Worm (Caenorhabditis elegans) whole organism, mixed stage, embryonic: Measurements from ENCODE around the gene gst-19.

Source experiments
- M03D4.4 ChIP-seq: sonication (generic microtip); optimal IDR thresholded peaks from 2 replicates; lab custom pipeline; 2017; ENCODE audit warnings: mild to moderate bottlenecking, missing genetic modification characterization, missing compliant biosample characterization
- bed-3 ChIP-seq: fragments of 200-800 bp; sonication (Bioruptor generic); optimal IDR thresholded peaks from 3 replicates; lab custom pipeline; 2018; ENCODE audit warnings: mild to moderate bottlenecking, missing genetic modification characterization, moderate library complexity, missing compliant biosample characterization
- blmp-1 ChIP-seq: fragments of 150-350 bp; optimal IDR thresholded peaks from 2 replicates; lab custom pipeline; 2014; ENCODE audit warnings: missing biosample characterization, missing genetic modification characterization
- ceh-39 ChIP-seq: fragments of 150-350 bp; optimal IDR thresholded peaks from 2 replicates; lab custom pipeline; 2014; ENCODE audit warnings: missing biosample characterization, missing genetic modification characterization
- ceh-43 ChIP-seq: fragments of 200-800 bp; sonication (Bioruptor generic); optimal IDR thresholded peaks from 2 replicates; lab custom pipeline; 2018; ENCODE audit warnings: mild to moderate bottlenecking, missing genetic modification characterization, moderate library complexity, missing compliant biosample characterization
- drap-1 ChIP-seq: fragments of 200-800 bp; sonication (Bioruptor generic); optimal IDR thresholded peaks from 3 replicates; lab custom pipeline; 2018; ENCODE audit warnings: mild to moderate bottlenecking, missing genetic modification characterization, missing compliant biosample characterization
- elt-1 ChIP-seq: sonication (generic microtip); optimal IDR thresholded peaks from 2 replicates; lab custom pipeline; 2017; ENCODE audit warnings: missing genetic modification characterization, mild to moderate bottlenecking, missing compliant biosample characterization, antibody characterized with exemption, moderate library complexity, borderline replicate concordance; ENCODE audit not compliant: insufficient read depth
- elt-3 ChIP-seq: fragments of 150-350 bp; optimal IDR thresholded peaks from 2 replicates; lab custom pipeline; 2014; ENCODE audit warnings: missing biosample characterization, missing genetic modification characterization
- flh-1 ChIP-seq: fragments of 200-800 bp; sonication (Bioruptor generic); optimal IDR thresholded peaks from 2 replicates; lab custom pipeline; 2018; ENCODE audit warnings: mild to moderate bottlenecking, missing genetic modification characterization, moderate library complexity, missing compliant biosample characterization
- ham-2 ChIP-seq: fragments of 200-800 bp; sonication (Bioruptor generic); optimal IDR thresholded peaks from 2 replicates; lab custom pipeline; 2018; ENCODE audit warnings: mild to moderate bottlenecking, missing genetic modification characterization, missing compliant biosample characterization
- hlh-1 ChIP-seq: fragments of 150-350 bp; optimal IDR thresholded peaks from 2 replicates; lab custom pipeline; 2014; ENCODE audit warnings: missing biosample characterization, missing genetic modification reagents, missing genetic modification characterization
- lin-32 ChIP-seq: fragments of 200-800 bp; sonication (Bioruptor generic); optimal IDR thresholded peaks from 2 replicates; lab custom pipeline; 2018; ENCODE audit warnings: mild to moderate bottlenecking, missing genetic modification characterization, missing compliant biosample characterization
- lsy-2 ChIP-seq: fragments of 150-350 bp; optimal IDR thresholded peaks from 2 replicates; lab custom pipeline; 2014; ENCODE audit warnings: missing biosample characterization, missing genetic modification characterization
- mab-5 ChIP-seq: fragments of 150-350 bp; optimal IDR thresholded peaks from 2 replicates; lab custom pipeline; 2014; ENCODE audit warnings: missing biosample characterization, missing genetic modification characterization
- nhr-12 ChIP-seq: fragments of 150-350 bp; optimal IDR thresholded peaks from 2 replicates; lab custom pipeline; 2014; ENCODE audit warnings: missing biosample characterization, missing genetic modification characterization
- nhr-2 ChIP-seq: fragments of 150-350 bp; optimal IDR thresholded peaks from 2 replicates; lab custom pipeline; 2014; ENCODE audit warnings: missing biosample characterization, missing genetic modification characterization
- nhr-237 ChIP-seq: fragments of 150-350 bp; optimal IDR thresholded peaks from 2 replicates; lab custom pipeline; 2014; ENCODE audit warnings: missing biosample characterization, missing genetic modification characterization
- nhr-28 ChIP-seq: fragments of 150-350 bp; optimal IDR thresholded peaks from 2 replicates; lab custom pipeline; 2014; ENCODE audit warnings: missing biosample characterization, missing genetic modification characterization
- nhr-76 ChIP-seq: sonication (generic microtip); optimal IDR thresholded peaks from 2 replicates; lab custom pipeline; 2017; ENCODE audit warnings: missing biosample characterization, missing genetic modification characterization
- pha-4 ChIP-seq: fragments of 150-350 bp; optimal IDR thresholded peaks from 2 replicates; lab custom pipeline; 2018; ENCODE audit warnings: missing biosample characterization, missing genetic modification reagents, missing genetic modification characterization
- sem-2 ChIP-seq: fragments of 200-800 bp; sonication (Bioruptor generic); optimal IDR thresholded peaks from 2 replicates; lab custom pipeline; 2018; ENCODE audit warnings: mild to moderate bottlenecking, missing genetic modification characterization, missing compliant biosample characterization
- sptf-1 ChIP-seq: sonication (generic microtip); optimal IDR thresholded peaks from 2 replicates; lab custom pipeline; 2017; ENCODE audit warnings: mild to moderate bottlenecking, missing genetic modification characterization, moderate library complexity, missing compliant biosample characterization
- tbx-8 ChIP-seq: fragments of 200-800 bp; sonication (Bioruptor generic); optimal IDR thresholded peaks from 2 replicates; lab custom pipeline; 2018; ENCODE audit warnings: mild to moderate bottlenecking, missing genetic modification characterization, moderate library complexity, missing compliant biosample characterization
- unc-120 ChIP-seq: sonication (generic microtip); optimal IDR thresholded peaks from 2 replicates; lab custom pipeline; 2017; ENCODE audit warnings: missing genetic modification characterization, missing compliant biosample characterization; ENCODE audit not compliant: poor library complexity, severe bottlenecking
- unc-62 ChIP-seq: fragments of 150-350 bp; optimal IDR thresholded peaks from 2 replicates; lab custom pipeline; 2014; ENCODE audit warnings: missing biosample characterization, missing genetic modification reagents, missing genetic modification characterization
- zip-8 ChIP-seq: fragments of 150-350 bp; optimal IDR thresholded peaks from 2 replicates; lab custom pipeline; 2014; ENCODE audit warnings: missing biosample characterization, missing genetic modification characterization
- ztf-11 ChIP-seq: fragments of 150-350 bp; optimal IDR thresholded peaks from 2 replicates; lab custom pipeline; 2014; ENCODE audit warnings: missing biosample characterization, missing genetic modification characterization

The gst-19 gene

ce11 chrII:13627001-13627400 is at the start of gene gst-19:
gst-19 (minus strand) TSS chrII:13627145.
- TF ChIP-seq unc-120 (tag; lab: Kevin White, UChicago) (no peak), bed-3 (GFP tag; lab: Kevin White, UChicago) (no peak)

ce11 chrII:13675212-13675611 is 48.3 kb upstream of the gst-19 start:
- TF ChIP-seq hlh-1 (tag; lab: Kevin White, UChicago): no peak
- TF ChIP-seq ceh-39 (tag; lab: Kevin White, UChicago): no peak
- TF ChIP-seq tbx-8 (GFP tag; lab: Kevin White, UChicago): no peak
- no peak for TF ChIP-seq mab-5 (tag; lab: Kevin White, UChicago)
- TF ChIP-seq blmp-1 (tag; lab: Kevin White, UChicago): no peak
- TF ChIP-seq nhr-76: no peak
- TF ChIP-seq nhr-237 (tag; lab: Kevin White, UChicago): no peak
- TF ChIP-seq sptf-1 (tag; lab: Kevin White, UChicago): no peak
- TF ChIP-seq lsy-2: no peak
- no peak for TF ChIP-seq ham-2 (GFP tag; lab: Kevin White, UChicago)
- no peak for TF ChIP-seq M03D4.4 (tag; lab: Kevin White, UChicago)
- no peak for TF ChIP-seq zip-8 (tag; lab: Kevin White, UChicago)
- no peak for TF ChIP-seq elt-3 (tag; lab: Kevin White, UChicago)
- TF ChIP-seq nhr-12: no peak
- TF ChIP-seq ztf-11 (tag; lab: Kevin White, UChicago): no peak
- TF ChIP-seq bed-3 (GFP tag; lab: Kevin White, UChicago): no peak

ce11 chrII:13673605-13674193 is 46.8 kb upstream of the gst-19 start:
- TF ChIP-seq nhr-12 (no peak), unc-62 (GFP tag; lab: Kevin White, UChicago) (no peak), nhr-237 (tag; lab: Kevin White, UChicago) (no peak), hlh-1 (tag; lab: Kevin White, UChicago) (no peak), ceh-43 (GFP tag; lab: Kevin White, UChicago) (no peak), bed-3 (GFP tag; lab: Kevin White, UChicago) (no peak), zip-8 (tag; lab: Kevin White, UChicago) (no peak), nhr-28 (no peak), nhr-2 (tag; lab: Kevin White, UChicago) (no peak), pha-4 (tag; lab: Kevin White, UChicago) (no peak)

- TF ChIP-seq ztf-11 (tag; lab: Kevin White, UChicago): no peak
- no peak for TF ChIP-seq flh-1
- TF ChIP-seq lsy-2: no peak
- TF ChIP-seq elt-1 (tag; lab: Kevin White, UChicago): no peak
- no peak for TF ChIP-seq sem-2
- TF ChIP-seq bed-3 (GFP tag; lab: Kevin White, UChicago): no peak
- no peak for TF ChIP-seq nhr-237 (tag; lab: Kevin White, UChicago)
- no peak for TF ChIP-seq blmp-1 (tag; lab: Kevin White, UChicago)
- TF ChIP-seq nhr-28: no peak
- TF ChIP-seq unc-62 (GFP tag; lab: Kevin White, UChicago): no peak
- TF ChIP-seq hlh-1 (tag; lab: Kevin White, UChicago): no peak
- no peak for TF ChIP-seq ceh-43 (GFP tag; lab: Kevin White, UChicago)
- no peak for TF ChIP-seq nhr-2 (tag; lab: Kevin White, UChicago)
- no peak for TF ChIP-seq lin-32 (GFP tag; lab: Kevin White, UChicago)
- TF ChIP-seq elt-3 (tag; lab: Kevin White, UChicago): no peak
- no peak for TF ChIP-seq drap-1 (GFP tag; lab: Kevin White, UChicago)
- no peak for TF ChIP-seq unc-120 (tag; lab: Kevin White, UChicago)
Observed at ce11 chrII:13672057-13672456, 45.1 kb upstream of the gst-19 start.

ce11 chrII:13670707-13671295 is 43.9 kb upstream of the gst-19 start:
- TF ChIP-seq flh-1 (no peak), sptf-1 (tag; lab: Kevin White, UChicago) (no peak), zip-8 (tag; lab: Kevin White, UChicago) (no peak), ztf-11 (tag; lab: Kevin White, UChicago) (no peak), tbx-8 (GFP tag; lab: Kevin White, UChicago) (no peak)
